Worm (Caenorhabditis elegans) whole organism, L2 larva: Measurements from ENCODE around the gene egl-36.

Experiments
- ceh-82 ChIP-seq: fragments of 150-350 bp; optimal IDR thresholded peaks from 2 replicates; lab custom pipeline; 2014; ENCODE audit warnings: missing biosample characterization, missing genetic modification characterization
- nhr-11 ChIP-seq: fragments of 150-350 bp; optimal IDR thresholded peaks from 2 replicates; lab custom pipeline; 2014; ENCODE audit warnings: missing biosample characterization, missing genetic modification characterization

DNA sequence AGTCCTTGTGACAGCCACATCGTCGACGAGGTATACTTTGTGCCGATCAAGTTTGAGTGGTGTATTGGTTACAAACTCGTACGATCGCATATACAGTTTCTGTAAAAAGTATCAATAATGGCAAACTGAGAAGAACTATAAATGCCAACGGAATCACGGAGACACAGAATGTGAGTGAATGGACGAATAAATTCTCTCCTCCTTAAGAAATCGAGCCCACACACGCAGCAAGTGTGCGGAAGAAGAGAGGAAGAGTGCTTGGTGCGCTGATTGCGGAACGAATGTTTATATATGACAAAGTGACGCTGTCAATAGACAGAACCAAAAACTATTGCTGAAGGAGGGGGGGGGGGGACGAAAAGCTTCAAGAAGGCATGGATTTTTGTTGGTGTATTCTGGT, 22.4 kb upstream of the egl-36 start, which contains the start of gene rhgf-1:
- no peak for TF ChIP-seq nhr-11 (tag; lab: Kevin White, UChicago)
- no peak for TF ChIP-seq ceh-82 (tag; lab: Kevin White, UChicago)
